Worm (Caenorhabditis elegans): ENCODE data around the gene lrx-1.

DNA sequence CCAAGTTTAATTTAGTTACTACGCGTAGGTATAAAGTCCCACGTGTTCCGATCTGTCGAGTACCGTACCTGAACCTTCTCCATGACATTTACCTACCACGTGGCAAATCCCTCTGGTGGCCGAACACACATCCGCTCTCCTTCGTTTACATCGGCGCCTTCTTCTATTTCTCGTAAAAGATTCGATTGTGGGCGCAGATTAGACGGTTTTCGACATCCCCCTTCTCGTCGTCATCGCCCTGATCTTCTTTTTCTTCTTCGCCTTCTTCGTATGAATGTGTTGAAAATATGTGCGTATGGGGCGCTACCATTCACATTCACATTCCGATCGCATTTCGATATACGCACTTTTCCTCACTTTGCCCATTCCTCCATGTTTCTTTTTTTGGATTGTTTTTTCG, 44.4 kb downstream of the lrx-1 start:
- TF ChIP-seq unc-55 (GFP tag; optimal IDR thresholded peaks at IDR 0.05) (no peak), nhr-11 (tag; optimal IDR thresholded peaks at IDR 0.05) (no peak), tbx-7 (tag; optimal IDR thresholded peaks at IDR 0.05) (no peak), ama-1 (optimal IDR thresholded peaks at IDR 0.05) (no peak), elt-4 (tag; optimal IDR thresholded peaks at IDR 0.05) (no peak), unc-42 (tag; optimal IDR thresholded peaks at IDR 0.05) (no peak), hlh-6 (tag; optimal IDR thresholded peaks at IDR 0.05) (no peak), ceh-6 (GFP tag; optimal IDR thresholded peaks at IDR 0.05) (no peak), T23F11.4 (GFP tag; optimal IDR thresholded peaks at IDR 0.05) (no peak), lin-11 (tag; optimal IDR thresholded peaks at IDR 0.05) (no peak)
